Worm (Caenorhabditis elegans): ENCODE data around the gene vha-8.
A peak's percentile ranks its signal among the peaks of the same experiment; 100 is the strongest.

Gene vha-8

ce11 chrIV:6818369-6818768, 27.5 kb downstream of the vha-8 start, which contains the start of gene C17H12.8:
TSS of gene C17H12.8 (plus strand) at chrIV:6818703.
- TF ChIP-seq odd-2 (tag; optimal IDR thresholded peaks at IDR 0.05) = no peak
- TF ChIP-seq elt-2 (tag; optimal IDR thresholded peaks at IDR 0.05) = peak; percentile 76
- no peak for TF ChIP-seq mec-3 (tag; optimal IDR thresholded peaks at IDR 0.05; ENCODE audit: borderline replicate concordance)
- TF ChIP-seq sox-2 (GFP tag; IDR thresholded peaks at IDR 0.05) = no peak
- TF ChIP-seq fkh-6 (tag; optimal IDR thresholded peaks at IDR 0.05) = no peak

- no peak for TF ChIP-seq Y22D7AL.16 (tag; optimal IDR thresholded peaks at IDR 0.05)
- no peak for TF ChIP-seq tbx-2 (tag; optimal IDR thresholded peaks at IDR 0.05)
- TF ChIP-seq tbx-7 (tag; optimal IDR thresholded peaks at IDR 0.05) = no peak
- TF ChIP-seq nhr-11 (tag; optimal IDR thresholded peaks at IDR 0.05) = no peak
- no peak for TF ChIP-seq F13H6.1 (tag; optimal IDR thresholded peaks at IDR 0.05)
- TF ChIP-seq fax-1 (tag; optimal IDR thresholded peaks at IDR 0.05) = no peak
- TF ChIP-seq unc-42 (tag; optimal IDR thresholded peaks at IDR 0.05) = no peak
- TF ChIP-seq hlh-13 (GFP tag; optimal IDR thresholded peaks at IDR 0.05) = no peak
- TF ChIP-seq pax-1 (tag; optimal IDR thresholded peaks at IDR 0.05) = no peak
These were observed 30.8 kb downstream of the vha-8 start for ce11 chrIV:6821709-6822108.

DNA sequence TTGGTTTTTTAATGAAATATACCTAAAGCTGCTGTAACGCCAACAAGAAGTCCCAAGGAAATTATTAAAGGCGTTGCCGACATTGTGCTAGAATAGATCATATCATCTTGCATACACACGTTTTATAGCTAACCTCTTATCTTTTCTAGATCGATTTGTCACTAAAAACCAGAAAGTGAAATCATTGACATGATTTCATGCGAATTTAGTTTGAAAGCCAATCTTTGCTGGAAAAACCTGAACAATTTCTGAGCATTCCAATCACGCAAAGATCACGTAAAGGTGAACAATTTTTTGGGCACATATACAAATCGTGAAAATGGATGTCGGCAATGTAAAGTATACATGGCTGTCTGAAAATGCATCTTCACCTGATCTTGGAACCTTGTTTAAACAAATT, 31.5 kb downstream of the vha-8 start, which contains the start of gene C17H12.6:
TSS of gene C17H12.6 (minus strand) at position 101 of the 400 bp plus-strand sequence.
- TF ChIP-seq ceh-30 (tag; optimal IDR thresholded peaks at IDR 0.05) (no peak), sox-4 (tag; optimal IDR thresholded peaks at IDR 0.05) (no peak), unc-86 (tag; optimal IDR thresholded peaks at IDR 0.05) (no peak), dmd-4 (tag; optimal IDR thresholded peaks at IDR 0.05; ENCODE audit: borderline replicate concordance) (no peak), unc-42 (tag; optimal IDR thresholded peaks at IDR 0.05) (no peak), nhr-11 (tag; optimal IDR thresholded peaks at IDR 0.05) (no peak), pha-4 (tag; optimal IDR thresholded peaks at IDR 0.05) (no peak), pros-1 (tag; optimal IDR thresholded peaks at IDR 0.05) (no peak), ahr-1 (tag; optimal IDR thresholded peaks at IDR 0.05) (no peak), ceh-34 (tag; optimal IDR thresholded peaks at IDR 0.05) (no peak), syd-9 (tag; optimal IDR thresholded peaks at IDR 0.05) (no peak), pat-9 (tag; optimal IDR thresholded peaks at IDR 0.05) (no peak), ceh-2 (tag; optimal IDR thresholded peaks at IDR 0.05) (no peak), che-1 (tag; optimal IDR thresholded peaks at IDR 0.05) (no peak), nfya-1 (tag; optimal IDR thresholded peaks at IDR 0.05) (no peak), pax-1 (tag; optimal IDR thresholded peaks at IDR 0.05) (no peak), npax-4 (tag; optimal IDR thresholded peaks at IDR 0.05) (no peak)

DNA sequence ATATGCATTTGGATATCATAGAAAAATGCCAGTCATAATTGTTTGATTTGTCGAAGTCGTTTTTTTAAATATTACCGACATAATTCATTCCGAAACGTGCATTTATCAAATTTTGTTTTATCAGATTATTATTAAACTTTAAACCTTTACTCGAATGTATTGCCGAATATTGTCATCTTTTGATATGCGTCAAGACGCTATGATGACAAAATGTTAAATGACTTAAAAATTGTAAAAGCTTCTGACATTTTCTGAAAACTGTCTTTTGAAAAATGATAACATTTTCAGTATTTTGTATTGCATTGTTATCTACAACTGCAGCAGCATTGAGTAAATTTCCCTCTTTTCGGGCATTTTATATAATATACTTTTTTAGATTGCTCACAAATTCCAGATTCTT, 33.7 kb downstream of the vha-8 start, which contains the start of gene H20E11.3:
TSS of gene H20E11.3 (plus strand) at position 195 of the 400 bp plus-strand sequence.
- no peak for TF ChIP-seq zip-5 (tag; optimal IDR thresholded peaks at IDR 0.05)
- no peak for TF ChIP-seq ceh-45 (GFP tag; IDR thresholded peaks at IDR 0.05)
- TF ChIP-seq dve-1 (tag; optimal IDR thresholded peaks at IDR 0.05) = no peak
- TF ChIP-seq lim-6 (tag; optimal IDR thresholded peaks at IDR 0.05) = no peak
- no peak for TF ChIP-seq pag-3 (tag; optimal IDR thresholded peaks at IDR 0.05; ENCODE audit: borderline replicate concordance)
- no peak for TF ChIP-seq ceh-9 (tag; optimal IDR thresholded peaks at IDR 0.05)
- no peak for TF ChIP-seq ceh-22 (tag; optimal IDR thresholded peaks at IDR 0.05)
- TF ChIP-seq unc-55 (GFP tag; optimal IDR thresholded peaks at IDR 0.05) = no peak
- TF ChIP-seq nhr-232 (tag; optimal IDR thresholded peaks at IDR 0.05) = no peak
- no peak for TF ChIP-seq fkh-6 (tag; optimal IDR thresholded peaks at IDR 0.05)
- no peak for TF ChIP-seq pat-9 (tag; optimal IDR thresholded peaks at IDR 0.05)
- no peak for TF ChIP-seq pqm-1 (tag; optimal IDR thresholded peaks at IDR 0.05)
- TF ChIP-seq unc-3 (GFP tag; conservative IDR thresholded peaks at IDR 0.05) = no peak
- TF ChIP-seq unc-3 (tag; optimal IDR thresholded peaks at IDR 0.05) = no peak
